Worm (Caenorhabditis elegans): ENCODE data around the gene srw-83.

The srw-83 gene

ce11 chrV:18426280-18426679 lies at the start of gene srw-83:
srw-83 (plus strand) TSS chrV:18426580.
- TF ChIP-seq pag-3 (tag; optimal IDR thresholded peaks at IDR 0.05; ENCODE audit: borderline replicate concordance) = no peak
- TF ChIP-seq ceh-31 (tag; optimal IDR thresholded peaks at IDR 0.05) = no peak
- no peak for TF ChIP-seq hlh-6 (tag; optimal IDR thresholded peaks at IDR 0.05)
- TF ChIP-seq pha-4 (tag; optimal IDR thresholded peaks at IDR 0.05) = no peak
- no peak for TF ChIP-seq madf-2 (tag; optimal IDR thresholded peaks at IDR 0.05)
- TF ChIP-seq fkh-6 (tag; optimal IDR thresholded peaks at IDR 0.05) = no peak
- no peak for TF ChIP-seq dve-1 (tag; optimal IDR thresholded peaks at IDR 0.05)
- TF ChIP-seq unc-3 (GFP tag; conservative IDR thresholded peaks at IDR 0.05) = no peak
- no peak for TF ChIP-seq unc-3 (tag; optimal IDR thresholded peaks at IDR 0.05)
- no peak for TF ChIP-seq ceh-2 (tag; optimal IDR thresholded peaks at IDR 0.05)
- no peak for TF ChIP-seq hlh-15 (tag; optimal IDR thresholded peaks at IDR 0.05)
- TF ChIP-seq unc-42 (tag; optimal IDR thresholded peaks at IDR 0.05) = no peak
- no peak for TF ChIP-seq ceh-30 (tag; optimal IDR thresholded peaks at IDR 0.05)
- no peak for TF ChIP-seq unc-86 (tag; optimal IDR thresholded peaks at IDR 0.05)
- no peak for TF ChIP-seq ahr-1 (tag; optimal IDR thresholded peaks at IDR 0.05)
- TF ChIP-seq rnt-1 (tag; optimal IDR thresholded peaks at IDR 0.05) = no peak
- no peak for TF ChIP-seq ztf-16 (tag; optimal IDR thresholded peaks at IDR 0.05)
- TF ChIP-seq ceh-24 (tag; optimal IDR thresholded peaks at IDR 0.05) = no peak
- no peak for TF ChIP-seq ets-4 (tag; optimal IDR thresholded peaks at IDR 0.05)

ce11 chrV:18378819-18379218 lies 47.6 kb upstream of the srw-83 start, which contains the start of gene Y51A2B.8:
Y51A2B.8 (plus strand) TSS chrV:18379119.
- TF ChIP-seq ztf-16 (tag; optimal IDR thresholded peaks at IDR 0.05) (no peak), ceh-24 (tag; optimal IDR thresholded peaks at IDR 0.05) (no peak), hlh-6 (tag; optimal IDR thresholded peaks at IDR 0.05) (no peak), dmd-4 (tag; optimal IDR thresholded peaks at IDR 0.05; ENCODE audit: borderline replicate concordance) (no peak), fkh-10 (GFP tag; optimal IDR thresholded peaks at IDR 0.05) (no peak)

- TF ChIP-seq ceh-9 (tag; optimal IDR thresholded peaks at IDR 0.05) (no peak), ceh-22 (tag; optimal IDR thresholded peaks at IDR 0.05) (no peak), ceh-24 (tag; optimal IDR thresholded peaks at IDR 0.05) (no peak), ceh-14 (tag; optimal IDR thresholded peaks at IDR 0.05) (no peak), C38D4.7 (GFP tag; optimal IDR thresholded peaks at IDR 0.05) (no peak), unc-86 (tag; optimal IDR thresholded peaks at IDR 0.05) (no peak), pax-1 (tag; optimal IDR thresholded peaks at IDR 0.05) (no peak), ceh-34 (tag; optimal IDR thresholded peaks at IDR 0.05) (no peak), hlh-8 (tag; optimal IDR thresholded peaks at IDR 0.05) (no peak), hlh-13 (GFP tag; optimal IDR thresholded peaks at IDR 0.05) (no peak), nhr-232 (tag; optimal IDR thresholded peaks at IDR 0.05) (no peak), lim-6 (tag; optimal IDR thresholded peaks at IDR 0.05) (no peak)
Observed at ce11 chrV:18382590-18382989, 43.8 kb upstream of the srw-83 start, which contains the start of gene nhr-288. nhr-288 (minus strand) TSS chrV:18382690.

ce11 chrV:18389046-18389445 lies 37.3 kb upstream of the srw-83 start, which contains the start of the genes Y51A2B.4 and Y51A2B.5:
Y51A2B.4 (minus strand) TSS chrV:18389146.
Y51A2B.5 (plus strand) TSS chrV:18389277.
- TF ChIP-seq sox-2 (GFP tag; IDR thresholded peaks at IDR 0.05) = no peak
- no peak for TF ChIP-seq pha-2 (tag; optimal IDR thresholded peaks at IDR 0.05)
- no peak for TF ChIP-seq mec-3 (tag; optimal IDR thresholded peaks at IDR 0.05; ENCODE audit: borderline replicate concordance)
- no peak for TF ChIP-seq odd-2 (tag; optimal IDR thresholded peaks at IDR 0.05)
- no peak for TF ChIP-seq npax-4 (tag; optimal IDR thresholded peaks at IDR 0.05)
- no peak for TF ChIP-seq dve-1 (tag; optimal IDR thresholded peaks at IDR 0.05)
- TF ChIP-seq hlh-30 (tag; optimal IDR thresholded peaks at IDR 0.05; ENCODE audit: insufficient read depth) = no peak
- no peak for TF ChIP-seq elt-4 (tag; optimal IDR thresholded peaks at IDR 0.05)
- TF ChIP-seq ama-1 (optimal IDR thresholded peaks at IDR 0.05) = no peak
- TF ChIP-seq hlh-6 (tag; optimal IDR thresholded peaks at IDR 0.05) = no peak
- no peak for TF ChIP-seq K09A11.1 (tag; optimal IDR thresholded peaks at IDR 0.05; ENCODE audit: insufficient read depth)
- no peak for TF ChIP-seq pax-1 (tag; optimal IDR thresholded peaks at IDR 0.05)
- no peak for TF ChIP-seq C08G9.2 (tag; optimal IDR thresholded peaks at IDR 0.05)
- TF ChIP-seq ceh-9 (tag; optimal IDR thresholded peaks at IDR 0.05) = no peak
- TF ChIP-seq ceh-2 (tag; optimal IDR thresholded peaks at IDR 0.05) = no peak
- no peak for TF ChIP-seq nhr-11 (tag; optimal IDR thresholded peaks at IDR 0.05)
- no peak for TF ChIP-seq hlh-15 (tag; optimal IDR thresholded peaks at IDR 0.05)
- no peak for TF ChIP-seq eyg-1 (tag; optimal IDR thresholded peaks at IDR 0.05)
- no peak for TF ChIP-seq unc-86 (tag; optimal IDR thresholded peaks at IDR 0.05)
- no peak for TF ChIP-seq unc-55 (GFP tag; optimal IDR thresholded peaks at IDR 0.05)

Measured in whole organism, late embryonic.